Worm (Caenorhabditis elegans) whole organism, L3 larva: Measurements from ENCODE around the gene sul-2.

Source experiments
- ama-1 ChIP-seq: fragments of 150-350 bp; optimal IDR thresholded peaks from 2 replicates; lab custom pipeline; 2018
- egl-27 ChIP-seq: sonication (generic microtip); optimal IDR thresholded peaks from 4 replicates; lab custom pipeline; 2017; ENCODE audit warnings: missing biosample characterization, missing genetic modification reagents, missing genetic modification characterization
- elt-2 ChIP-seq: sonication (generic microtip); optimal IDR thresholded peaks from 2 replicates; lab custom pipeline; 2016; ENCODE audit warnings: missing genetic modification reagents, mild to moderate bottlenecking, missing genetic modification characterization, missing compliant biosample characterization
- lsy-12 ChIP-seq: sonication (generic microtip); optimal IDR thresholded peaks from 2 replicates; lab custom pipeline; 2016; ENCODE audit warnings: mild to moderate bottlenecking, missing genetic modification characterization, missing compliant biosample characterization
- nhr-11 ChIP-seq: fragments of 150-350 bp; optimal IDR thresholded peaks from 2 replicates; lab custom pipeline; 2014; ENCODE audit warnings: missing biosample characterization, missing genetic modification characterization
- nhr-23 ChIP-seq: fragments of 150-350 bp; optimal IDR thresholded peaks from 2 replicates; lab custom pipeline; 2014; ENCODE audit warnings: missing biosample characterization, missing genetic modification reagents, missing genetic modification characterization
- nhr-237 ChIP-seq: fragments of 150-350 bp; optimal IDR thresholded peaks from 2 replicates; lab custom pipeline; 2014; ENCODE audit warnings: missing biosample characterization, missing genetic modification characterization
- nhr-25 ChIP-seq: sonication (generic microtip); optimal IDR thresholded peaks from 2 replicates; lab custom pipeline; 2017; ENCODE audit warnings: missing biosample characterization, missing genetic modification characterization
- nhr-28 ChIP-seq: fragments of 150-350 bp; optimal IDR thresholded peaks from 2 replicates; lab custom pipeline; 2014; ENCODE audit warnings: missing biosample characterization, missing genetic modification characterization
- nhr-43 ChIP-seq: sonication (generic microtip); optimal IDR thresholded peaks from 2 replicates; lab custom pipeline; 2016; ENCODE audit warnings: mild to moderate bottlenecking, missing genetic modification characterization, missing compliant biosample characterization; ENCODE audit not compliant: poor library complexity, severe bottlenecking
- nhr-76 ChIP-seq: fragments of 150-350 bp; sonication (generic microtip); optimal IDR thresholded peaks from 5 replicates; lab custom pipeline; 2014; ENCODE audit warnings: missing biosample characterization, missing genetic modification characterization
- nhr-77 ChIP-seq: fragments of 150-350 bp; optimal IDR thresholded peaks from 2 replicates; lab custom pipeline; 2014; ENCODE audit warnings: missing biosample characterization, missing genetic modification characterization
- pha-4 ChIP-seq: fragments of 150-350 bp; optimal IDR thresholded peaks from 2 replicates; lab custom pipeline; 2014; ENCODE audit warnings: missing biosample characterization, missing genetic modification reagents, missing genetic modification characterization
- pqm-1 ChIP-seq: fragments of 150-350 bp; optimal IDR thresholded peaks from 2 replicates; lab custom pipeline; 2017; ENCODE audit warnings: missing biosample characterization, missing genetic modification characterization, inconsistent platforms
- unc-62 ChIP-seq: fragments of 150-350 bp; sonication (generic microtip); optimal IDR thresholded peaks from 4 replicates; lab custom pipeline; 2014; ENCODE audit warnings: missing biosample characterization, missing genetic modification reagents, missing genetic modification characterization
- zag-1 ChIP-seq: fragments of 150-350 bp; optimal IDR thresholded peaks from 2 replicates; lab custom pipeline; 2014; ENCODE audit warnings: missing biosample characterization, missing genetic modification characterization

sul-2 gene

ce11 chrV:8198994-8199393 lies 41.4 kb downstream of the sul-2 start, which contains the start of gene F20D6.11:
TSS of gene F20D6.11 (minus strand) at chrV:8199094.
- TF ChIP-seq elt-2 (tag; lab: Kevin White, UChicago) (peak; percentile 18), unc-62 (no peak)

ce11 chrV:8201229-8201858 lies 43.8 kb downstream of the sul-2 start, which contains the start of gene cri-2:
TSS of gene cri-2 (plus strand) at chrV:8201808.
- TF ChIP-seq nhr-43 (tag; lab: Kevin White, UChicago) (peak; percentile 16), zag-1 (tag; lab: Kevin White, UChicago) (no peak), nhr-11 (tag; lab: Kevin White, UChicago) (no peak), nhr-76 (tag; lab: Kevin White, UChicago) (no peak), egl-27 (peak; percentile 24), nhr-28 (no peak), nhr-23 (peak; percentile 65), nhr-237 (tag; lab: Kevin White, UChicago) (no peak), nhr-25 (tag; lab: Kevin White, UChicago) (peak; percentile 35)

- TF ChIP-seq pha-4, result peak; percentile 76
- TF ChIP-seq pqm-1, result peak; percentile 16
- TF ChIP-seq elt-2 (tag; lab: Kevin White, UChicago), result peak; percentile 21
- TF ChIP-seq lsy-12 (tag; lab: Kevin White, UChicago), result no peak
- no peak for TF ChIP-seq nhr-77 (tag; lab: Kevin White, UChicago)
- TF ChIP-seq nhr-11 (tag; lab: Kevin White, UChicago), result no peak
- TF ChIP-seq, all 47 proteins: peak for 3
Observed at ce11 chrV:8203085-8203643, 45.6 kb downstream of the sul-2 start, which contains the start of gene cest-17. TSS of gene cest-17 (plus strand) at chrV:8203332.

ce11 chrV:8206931-8207330 lies 49.4 kb downstream of the sul-2 start, which contains the start of gene timp-1:
TSS of gene timp-1 (plus strand) at chrV:8207235.
- TF ChIP-seq nhr-23 (peak; percentile 45), ama-1 (lab: Kevin White, UChicago) (no peak)
